Fruit fly (Drosophila melanogaster) S2 (cell line): ENCODE data around the gene AP-1mu.

Source experiments
- CG8478 ChIP-seq: fragments of >200 bp; optimal IDR thresholded peaks from 2 replicates; lab custom pipeline; 2018
- CTCF ChIP-seq, 2 experiments: fragments of >200 bp; optimal IDR thresholded peaks; 2 replicates each; lab custom pipeline; 2018

The AP-1mu gene

dm6 chr3R:9559413-9560014 lies at the start of gene AP-1mu, which contains the start of gene MBD-like:
AP-1mu (minus strand) TSS chr3R:9559525.
MBD-like (plus strand) TSS chr3R:9559760.
- TF ChIP-seq CTCF (optimal IDR thresholded peaks at IDR 0.05; lab: Kevin White, UChicago): no peak
- no peak for TF ChIP-seq CG8478 (lab: Kevin White, UChicago)

- TF ChIP-seq CTCF (optimal IDR thresholded peaks at IDR 0.05; lab: Kevin White, UChicago) (no peak), CG8478 (lab: Kevin White, UChicago) (no peak)
Observed at dm6 chr3R:9608206-9608605, 48.9 kb upstream of the AP-1mu start.

- no peak for TF ChIP-seq CTCF (optimal IDR thresholded peaks at IDR 0.05; lab: Kevin White, UChicago)
- no peak for TF ChIP-seq CG8478 (lab: Kevin White, UChicago)
Observed at dm6 chr3R:9606913-9607804, 47.8 kb upstream of the AP-1mu start.

dm6 chr3R:9605084-9605483 lies 45.8 kb upstream of the AP-1mu start:
- TF ChIP-seq CG8478 (lab: Kevin White, UChicago): no peak
- TF ChIP-seq CTCF (optimal IDR thresholded peaks at IDR 0.05; lab: Kevin White, UChicago): no peak

- TF ChIP-seq CG8478 (lab: Kevin White, UChicago) (no peak), CTCF (optimal IDR thresholded peaks at IDR 0.05; lab: Kevin White, UChicago) (no peak)
Observed at dm6 chr3R:9604445-9605020, 45.2 kb upstream of the AP-1mu start.

- TF ChIP-seq CG8478 (lab: Kevin White, UChicago): no peak
- no peak for TF ChIP-seq CTCF (optimal IDR thresholded peaks at IDR 0.05; lab: Kevin White, UChicago)
Observed at dm6 chr3R:9603022-9603942, 44.0 kb upstream of the AP-1mu start.

dm6 chr3R:9601949-9602348 lies 42.6 kb upstream of the AP-1mu start:
- no peak for TF ChIP-seq CTCF (optimal IDR thresholded peaks at IDR 0.05; lab: Kevin White, UChicago)
- no peak for TF ChIP-seq CG8478 (lab: Kevin White, UChicago)

dm6 chr3R:9600558-9600959 lies 41.2 kb upstream of the AP-1mu start:
- no peak for TF ChIP-seq CTCF (optimal IDR thresholded peaks at IDR 0.05; lab: Kevin White, UChicago)
- no peak for TF ChIP-seq CG8478 (lab: Kevin White, UChicago)

dm6 chr3R:9598099-9598498 lies 38.8 kb upstream of the AP-1mu start:
- no peak for TF ChIP-seq CG8478 (lab: Kevin White, UChicago)
- TF ChIP-seq CTCF (optimal IDR thresholded peaks at IDR 0.05; lab: Kevin White, UChicago): no peak

- TF ChIP-seq CG8478 (lab: Kevin White, UChicago) (no peak), CTCF (optimal IDR thresholded peaks at IDR 0.05; lab: Kevin White, UChicago) (no peak)
Observed at dm6 chr3R:9596615-9597014, 37.3 kb upstream of the AP-1mu start.

dm6 chr3R:9595681-9596357 lies 36.5 kb upstream of the AP-1mu start:
- TF ChIP-seq CTCF (optimal IDR thresholded peaks at IDR 0.05; lab: Kevin White, UChicago) (no peak), CG8478 (lab: Kevin White, UChicago) (no peak)

dm6 chr3R:9594839-9595238 lies 35.5 kb upstream of the AP-1mu start:
- TF ChIP-seq CTCF (optimal IDR thresholded peaks at IDR 0.05; lab: Kevin White, UChicago) (no peak), CG8478 (lab: Kevin White, UChicago) (no peak)

dm6 chr3R:9594251-9594581 lies 34.9 kb upstream of the AP-1mu start:
- TF ChIP-seq CTCF (optimal IDR thresholded peaks at IDR 0.05; lab: Kevin White, UChicago) (no peak), CG8478 (lab: Kevin White, UChicago) (no peak)
